Fruit fly (Drosophila melanogaster): ENCODE measurements around the gene CG11436.

DNA sequence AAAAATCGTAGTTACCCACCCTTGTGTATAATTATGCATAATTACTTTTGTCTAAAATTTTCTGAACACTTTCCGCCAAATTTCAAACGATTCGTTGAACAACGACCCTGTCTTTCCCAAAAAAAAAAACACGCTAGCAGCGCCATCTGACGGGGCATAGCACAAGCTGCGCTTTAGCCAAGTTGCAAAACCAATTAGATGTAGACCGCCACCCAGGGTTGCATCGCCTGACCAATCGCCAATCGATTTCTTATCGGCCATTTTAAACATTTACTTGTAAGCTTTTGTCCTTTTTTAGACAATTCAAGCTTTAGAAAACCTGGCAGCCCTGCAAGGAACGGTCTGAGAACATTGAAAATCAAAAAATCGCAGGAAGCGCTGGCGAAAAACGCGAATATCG is 21.8 kb downstream of the CG11436 start, which contains the start of gene CG3556:
- TF ChIP-seq fd59A (GFP tag; optimal IDR thresholded peaks at IDR 0.05) (no peak), Blimp-1 (GFP tag; optimal IDR thresholded peaks at IDR 0.05) (no peak), CG6808 (GFP tag; optimal IDR thresholded peaks at IDR 0.05) (no peak), CG6854 (GFP tag; optimal IDR thresholded peaks at IDR 0.05) (no peak), CG6792 (GFP tag; optimal IDR thresholded peaks at IDR 0.05) (no peak), Gug (GFP tag; IDR thresholded peaks at IDR 0.05) (no peak)

Data from whole organism, prepupa.